Worm (Caenorhabditis elegans): ENCODE data around the gene ints-11.
A peak's percentile ranks its signal among the peaks of the same experiment; 100 is the strongest.

ints-11 gene

ce11 chrII:8157991-8158390 is 14.7 kb upstream of the ints-11 start, which contains the start of gene pch-2:
pch-2 (plus strand) TSS chrII:8158349.
- TF ChIP-seq him-1 (tag; optimal IDR thresholded peaks at IDR 0.05) (no peak), W03F9.2 (tag; optimal IDR thresholded peaks at IDR 0.05) (no peak), dao-5 (tag; optimal IDR thresholded peaks at IDR 0.05) (no peak)

- TF ChIP-seq him-1 (tag; optimal IDR thresholded peaks at IDR 0.05) (no peak), W03F9.2 (tag; optimal IDR thresholded peaks at IDR 0.05) (no peak), dao-5 (tag; optimal IDR thresholded peaks at IDR 0.05) (no peak)
Observed at ce11 chrII:8156845-8157373, 13.6 kb upstream of the ints-11 start, which contains the start of the genes tub-1 and tmem-138. tub-1 (minus strand) TSS chrII:8156945. tmem-138 (plus strand) TSS chrII:8157323.

- no peak for TF ChIP-seq W03F9.2 (tag; optimal IDR thresholded peaks at IDR 0.05)
- TF ChIP-seq dao-5 (tag; optimal IDR thresholded peaks at IDR 0.05) = no peak
- no peak for TF ChIP-seq him-1 (tag; optimal IDR thresholded peaks at IDR 0.05)
Observed at ce11 chrII:8152711-8153325, 9.5 kb upstream of the ints-11 start.

ce11 chrII:8149930-8150329 is 6.7 kb upstream of the ints-11 start, which contains the start of gene F10B5.3:
F10B5.3 (minus strand) TSS chrII:8150030.
- TF ChIP-seq W03F9.2 (tag; optimal IDR thresholded peaks at IDR 0.05) (no peak), dao-5 (tag; optimal IDR thresholded peaks at IDR 0.05) (no peak), him-1 (tag; optimal IDR thresholded peaks at IDR 0.05) (no peak)

ce11 chrII:8144543-8144942 is 1.3 kb upstream of the ints-11 start, which contains the start of gene F10B5.2:
F10B5.2 (plus strand) TSS chrII:8144762.
- TF ChIP-seq W03F9.2 (tag; optimal IDR thresholded peaks at IDR 0.05) (no peak), dao-5 (tag; optimal IDR thresholded peaks at IDR 0.05) (no peak)

ce11 chrII:8141135-8141534 is 2.1 kb downstream of the ints-11 start:
- TF ChIP-seq dao-5 (tag; optimal IDR thresholded peaks at IDR 0.05) (no peak), W03F9.2 (tag; optimal IDR thresholded peaks at IDR 0.05) (no peak), him-1 (tag; optimal IDR thresholded peaks at IDR 0.05) (no peak)

- TF ChIP-seq him-1 (tag; optimal IDR thresholded peaks at IDR 0.05) = no peak
- TF ChIP-seq dao-5 (tag; optimal IDR thresholded peaks at IDR 0.05) = no peak
- TF ChIP-seq W03F9.2 (tag; optimal IDR thresholded peaks at IDR 0.05) = no peak
Observed at ce11 chrII:8138015-8138546, 5.2 kb downstream of the ints-11 start, which contains the start of gene cdc-48.2. cdc-48.2 (plus strand) TSS chrII:8138496.

ce11 chrII:8137379-8137778 is 5.9 kb downstream of the ints-11 start:
- TF ChIP-seq W03F9.2 (tag; optimal IDR thresholded peaks at IDR 0.05) (no peak), him-1 (tag; optimal IDR thresholded peaks at IDR 0.05) (no peak), dao-5 (tag; optimal IDR thresholded peaks at IDR 0.05) (no peak)

- no peak for TF ChIP-seq dao-5 (tag; optimal IDR thresholded peaks at IDR 0.05)
- TF ChIP-seq W03F9.2 (tag; optimal IDR thresholded peaks at IDR 0.05) = no peak
- no peak for TF ChIP-seq him-1 (tag; optimal IDR thresholded peaks at IDR 0.05)
Observed at ce11 chrII:8136818-8137217, 6.5 kb downstream of the ints-11 start, which contains the start of gene ctns-1. ctns-1 (minus strand) TSS chrII:8136918.

ce11 chrII:8135953-8136352 is 7.3 kb downstream of the ints-11 start:
- no peak for TF ChIP-seq dao-5 (tag; optimal IDR thresholded peaks at IDR 0.05)
- TF ChIP-seq W03F9.2 (tag; optimal IDR thresholded peaks at IDR 0.05) = no peak
- no peak for TF ChIP-seq him-1 (tag; optimal IDR thresholded peaks at IDR 0.05)

ce11 chrII:8131413-8131966 is 11.8 kb downstream of the ints-11 start:
- TF ChIP-seq W03F9.2 (tag; optimal IDR thresholded peaks at IDR 0.05) (no peak), him-1 (tag; optimal IDR thresholded peaks at IDR 0.05) (peak; percentile 67), dao-5 (tag; optimal IDR thresholded peaks at IDR 0.05) (no peak)

- TF ChIP-seq dao-5 (tag; optimal IDR thresholded peaks at IDR 0.05) = no peak
- TF ChIP-seq him-1 (tag; optimal IDR thresholded peaks at IDR 0.05) = no peak
- no peak for TF ChIP-seq W03F9.2 (tag; optimal IDR thresholded peaks at IDR 0.05)
Observed at ce11 chrII:8130792-8131191, 12.5 kb downstream of the ints-11 start.

- TF ChIP-seq him-1 (tag; optimal IDR thresholded peaks at IDR 0.05) (no peak), W03F9.2 (tag; optimal IDR thresholded peaks at IDR 0.05) (no peak), dao-5 (tag; optimal IDR thresholded peaks at IDR 0.05) (no peak)
Observed at ce11 chrII:8129495-8130010, 13.7 kb downstream of the ints-11 start, which contains the start of gene ulp-4. ulp-4 (plus strand) TSS chrII:8129960.

- TF ChIP-seq him-1 (tag; optimal IDR thresholded peaks at IDR 0.05) = no peak
- TF ChIP-seq W03F9.2 (tag; optimal IDR thresholded peaks at IDR 0.05) = no peak
- no peak for TF ChIP-seq dao-5 (tag; optimal IDR thresholded peaks at IDR 0.05)
Observed at ce11 chrII:8129040-8129387, 14.3 kb downstream of the ints-11 start.
